Worm (Caenorhabditis elegans) whole organism, L4 larva: ENCODE measurements around the gene acdh-9.

Experiments used
- R02D3.7 ChIP-seq: fragments of 150-350 bp; sonication (generic microtip); optimal IDR thresholded peaks from 3 replicates; lab custom pipeline; 2014; ENCODE audit warnings: missing biosample characterization, missing genetic modification characterization
- Y105C5A.15 ChIP-seq: fragments of 200-800 bp; sonication (Bioruptor generic); IDR thresholded peaks from 2 replicates; pipeline ENCODE4 v1.3.6; 2022; ENCODE audit warnings: missing genetic modification characterization, missing compliant biosample characterization
- aha-1 ChIP-seq: fragments of 150-350 bp; peaks from one replicate; lab custom pipeline; 2014; ENCODE audit warnings: missing biosample characterization, missing genetic modification characterization
- hlh-30 ChIP-seq: sonication (generic microtip); optimal IDR thresholded peaks from 2 replicates; lab custom pipeline; 2017; ENCODE audit warnings: antibody characterized with exemption, mild to moderate bottlenecking, missing genetic modification characterization, missing compliant biosample characterization; ENCODE audit not compliant: insufficient read depth
- mdl-1 ChIP-seq, 2 experiments: fragments of 150-350 bp in 1 of 2; sonication (generic microtip) in 1 of 2; optimal IDR thresholded peaks; 2 replicates each; lab custom pipeline; 2014 to 2017; ENCODE audit warnings: missing biosample characterization in 2 of 2, missing genetic modification characterization in 2 of 2
- nhr-111 ChIP-seq: fragments of 200-800 bp; sonication (Bioruptor generic); optimal IDR thresholded peaks from 2 replicates; lab custom pipeline; 2018; ENCODE audit warnings: mild to moderate bottlenecking, missing genetic modification characterization, missing compliant biosample characterization
- nhr-237 ChIP-seq: sonication (generic microtip); optimal IDR thresholded peaks from 2 replicates; lab custom pipeline; 2017; ENCODE audit warnings: missing biosample characterization, missing genetic modification characterization
- nhr-6 ChIP-seq: fragments of 150-350 bp; optimal IDR thresholded peaks from 2 replicates; lab custom pipeline; 2014; ENCODE audit warnings: missing biosample characterization, missing genetic modification characterization
- sdz-12 ChIP-seq: fragments of 200-800 bp; sonication (Bioruptor generic); optimal IDR thresholded peaks from 2 replicates; lab custom pipeline; 2018; ENCODE audit warnings: mild to moderate bottlenecking, missing genetic modification characterization, missing compliant biosample characterization
- set-16 ChIP-seq: fragments of 200-800 bp; sonication (Bioruptor generic); IDR thresholded peaks from 2 replicates; pipeline ENCODE4 v1.3.6; 2022; ENCODE audit warnings: missing genetic modification reagents, missing genetic modification characterization, missing compliant biosample characterization
- unc-39 ChIP-seq: sonication (generic microtip); optimal IDR thresholded peaks from 2 replicates; lab custom pipeline; 2017; ENCODE audit warnings: missing biosample characterization, missing genetic modification characterization
- zag-1 ChIP-seq: fragments of 150-350 bp; optimal IDR thresholded peaks from 2 replicates; lab custom pipeline; 2014; ENCODE audit warnings: missing biosample characterization, missing genetic modification characterization
- ztf-11 ChIP-seq: fragments of 150-350 bp; optimal IDR thresholded peaks from 2 replicates; lab custom pipeline; 2014; ENCODE audit warnings: missing biosample characterization, missing genetic modification characterization

DNA sequence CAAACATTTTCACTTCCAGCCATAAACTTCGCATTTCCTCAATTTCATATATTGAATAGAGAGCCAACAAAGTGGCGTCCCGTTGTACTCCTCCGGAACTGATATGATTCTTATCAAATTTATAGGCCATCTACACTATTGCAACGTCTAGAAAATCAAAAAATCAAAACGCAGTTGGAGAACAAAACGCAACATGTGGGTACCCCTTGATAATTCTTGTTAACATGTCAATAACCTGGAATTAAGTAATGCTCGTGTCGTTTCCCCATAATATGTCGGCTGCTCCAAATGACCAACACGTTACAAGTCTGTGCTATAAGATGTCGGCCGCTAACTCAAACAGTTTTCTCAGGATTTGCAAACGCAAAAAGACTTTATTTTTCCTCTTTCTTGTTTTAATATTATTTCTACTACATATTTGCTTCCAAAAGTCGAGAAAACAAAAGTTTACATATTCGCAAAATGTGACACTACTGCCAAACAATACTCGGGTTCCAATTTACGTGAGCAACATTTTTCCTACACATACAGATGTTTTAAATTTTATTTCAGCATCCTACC lies 32.3 kb upstream of the acdh-9 start:
- TF ChIP-seq mdl-1 (tag; optimal IDR thresholded peaks at IDR 0.05; lab: Kevin White, UChicago): no peak
- no peak for TF ChIP-seq nhr-6 (tag; lab: Kevin White, UChicago)
- no peak for TF ChIP-seq aha-1
- TF ChIP-seq nhr-237 (tag; lab: Kevin White, UChicago): no peak
- no peak for TF ChIP-seq R02D3.7 (tag; lab: Kevin White, UChicago)
- no peak for TF ChIP-seq set-16 (GFP tag; lab: Robert Waterston, UW)
- no peak for TF ChIP-seq sdz-12 (GFP tag; lab: Kevin White, UChicago)
- TF ChIP-seq hlh-30: no peak
- TF ChIP-seq unc-39 (tag; lab: Kevin White, UChicago): no peak
- no peak for TF ChIP-seq zag-1 (tag; lab: Kevin White, UChicago)
- TF ChIP-seq ztf-11: no peak
- TF ChIP-seq nhr-111 (GFP tag; lab: Kevin White, UChicago): no peak
- TF ChIP-seq Y105C5A.15 (GFP tag; lab: Robert Waterston, UW): no peak
